Worm (Caenorhabditis elegans) whole organism, late embryonic: Measurements from ENCODE around the gene B0563.1.

Experiments
- C08G9.2 ChIP-seq: sonication (generic microtip); optimal IDR thresholded peaks from 2 replicates; lab custom pipeline; 2016; ENCODE audit warnings: mild to moderate bottlenecking, missing genetic modification characterization, moderate library complexity, missing compliant biosample characterization
- F13H6.1 ChIP-seq: sonication (generic microtip); optimal IDR thresholded peaks from 2 replicates; lab custom pipeline; 2016; ENCODE audit warnings: missing genetic modification characterization, missing compliant biosample characterization
- K09A11.1 ChIP-seq: sonication (generic microtip); optimal IDR thresholded peaks from 2 replicates; lab custom pipeline; 2017; ENCODE audit warnings: antibody characterized with exemption, mild to moderate bottlenecking, missing genetic modification characterization, missing compliant biosample characterization; ENCODE audit not compliant: insufficient read depth
- Y22D7AL.16 ChIP-seq: sonication (generic microtip); optimal IDR thresholded peaks from 2 replicates; lab custom pipeline; 2016; ENCODE audit warnings: missing genetic modification characterization, missing compliant biosample characterization
- ahr-1 ChIP-seq: sonication (generic microtip); optimal IDR thresholded peaks from 2 replicates; lab custom pipeline; 2016; ENCODE audit warnings: missing genetic modification characterization, missing compliant biosample characterization
- ama-1 ChIP-seq: fragments of 150-350 bp; optimal IDR thresholded peaks from 2 replicates; lab custom pipeline; 2014
- ceh-18 ChIP-seq: sonication (generic microtip); optimal IDR thresholded peaks from 2 replicates; lab custom pipeline; 2016; ENCODE audit warnings: missing genetic modification characterization, missing compliant biosample characterization
- ceh-2 ChIP-seq: sonication (generic microtip); optimal IDR thresholded peaks from 2 replicates; lab custom pipeline; 2016; ENCODE audit warnings: missing genotype, missing genetic modification characterization, missing compliant biosample characterization
- ceh-22 ChIP-seq: sonication (generic microtip); optimal IDR thresholded peaks from 2 replicates; lab custom pipeline; 2017; ENCODE audit warnings: missing biosample characterization, missing genetic modification characterization
- ceh-30 ChIP-seq: fragments of 150-350 bp; optimal IDR thresholded peaks from 2 replicates; lab custom pipeline; 2014; ENCODE audit warnings: missing biosample characterization, missing genetic modification characterization
- ceh-31 ChIP-seq: sonication (generic microtip); optimal IDR thresholded peaks from 2 replicates; lab custom pipeline; 2016; ENCODE audit warnings: missing genetic modification characterization, missing compliant biosample characterization
- ceh-34 ChIP-seq: sonication (generic microtip); optimal IDR thresholded peaks from 2 replicates; lab custom pipeline; 2016; ENCODE audit warnings: mild to moderate bottlenecking, missing genetic modification characterization, missing compliant biosample characterization
- ceh-45 ChIP-seq: fragments of 200-800 bp; sonication (Bioruptor generic); IDR thresholded peaks from 2 replicates; pipeline ENCODE4 v1.3.6; 2022; ENCODE audit warnings: missing genetic modification reagents, missing genetic modification characterization, missing compliant biosample characterization
- ceh-6 ChIP-seq: fragments of 200-800 bp; sonication (Bioruptor generic); optimal IDR thresholded peaks from 2 replicates; lab custom pipeline; 2018; ENCODE audit warnings: mild to moderate bottlenecking, missing genetic modification characterization, missing compliant biosample characterization
- elt-4 ChIP-seq: sonication (generic microtip); optimal IDR thresholded peaks from 2 replicates; lab custom pipeline; 2016; ENCODE audit warnings: missing genetic modification characterization, missing compliant biosample characterization
- fax-1 ChIP-seq: sonication (generic microtip); optimal IDR thresholded peaks from 2 replicates; lab custom pipeline; 2016; ENCODE audit warnings: missing genotype, missing genetic modification characterization, missing compliant biosample characterization
- fkh-6 ChIP-seq: sonication (generic microtip); optimal IDR thresholded peaks from 2 replicates; lab custom pipeline; 2016; ENCODE audit warnings: missing genetic modification characterization, missing compliant biosample characterization
- gmeb-2 ChIP-seq: sonication (generic microtip); optimal IDR thresholded peaks from 2 replicates; lab custom pipeline; 2016; ENCODE audit warnings: missing genetic modification characterization, inconsistent platforms, missing compliant biosample characterization
- hlh-13 ChIP-seq: fragments of 200-800 bp; sonication (Bioruptor generic); optimal IDR thresholded peaks from 2 replicates; lab custom pipeline; 2018; ENCODE audit warnings: mild to moderate bottlenecking, missing genetic modification characterization, missing compliant biosample characterization
- hlh-15 ChIP-seq: sonication (generic microtip); optimal IDR thresholded peaks from 2 replicates; lab custom pipeline; 2016; ENCODE audit warnings: missing genetic modification characterization, missing compliant biosample characterization
- hlh-30 ChIP-seq: sonication (generic microtip); optimal IDR thresholded peaks from 2 replicates; lab custom pipeline; 2017; ENCODE audit warnings: antibody characterized with exemption, missing genetic modification characterization, missing compliant biosample characterization; ENCODE audit not compliant: insufficient read depth
- lin-11 ChIP-seq: fragments of 200-800 bp; sonication (Bioruptor generic); optimal IDR thresholded peaks from 2 replicates; lab custom pipeline; 2018; ENCODE audit warnings: mild to moderate bottlenecking, missing genetic modification characterization, missing compliant biosample characterization
- madf-2 ChIP-seq: sonication (generic microtip); optimal IDR thresholded peaks from 2 replicates; lab custom pipeline; 2017; ENCODE audit warnings: missing genetic modification characterization, missing compliant biosample characterization
- mec-3 ChIP-seq: sonication (generic microtip); optimal IDR thresholded peaks from 2 replicates; lab custom pipeline; 2016; ENCODE audit warnings: borderline replicate concordance, missing genetic modification characterization, missing compliant biosample characterization
- nfya-1 ChIP-seq: sonication (generic microtip); optimal IDR thresholded peaks from 2 replicates; lab custom pipeline; 2017; ENCODE audit warnings: missing genetic modification characterization, mild to moderate bottlenecking, missing compliant biosample characterization, antibody characterized with exemption, moderate library complexity
- nhr-11 ChIP-seq: fragments of 150-350 bp; optimal IDR thresholded peaks from 2 replicates; lab custom pipeline; 2014; ENCODE audit warnings: missing biosample characterization, missing genetic modification characterization
- npax-4 ChIP-seq: sonication (generic microtip); optimal IDR thresholded peaks from 2 replicates; lab custom pipeline; 2016; ENCODE audit warnings: missing genetic modification characterization, missing compliant biosample characterization
- odd-2 ChIP-seq: sonication (generic microtip); optimal IDR thresholded peaks from 2 replicates; lab custom pipeline; 2017; ENCODE audit warnings: antibody characterized with exemption, mild to moderate bottlenecking, missing genetic modification characterization, missing compliant biosample characterization
- pag-3 ChIP-seq: sonication (generic microtip); optimal IDR thresholded peaks from 2 replicates; lab custom pipeline; 2016; ENCODE audit warnings: missing compliant biosample characterization, missing genetic modification characterization, borderline replicate concordance
- pax-1 ChIP-seq: fragments of 150-350 bp; optimal IDR thresholded peaks from 2 replicates; lab custom pipeline; 2014; ENCODE audit warnings: missing biosample characterization, missing genetic modification characterization
- pha-2 ChIP-seq: sonication (generic microtip); optimal IDR thresholded peaks from 2 replicates; lab custom pipeline; 2017; ENCODE audit warnings: mild to moderate bottlenecking, missing genetic modification characterization, missing compliant biosample characterization
- pha-4 ChIP-seq: fragments of 150-350 bp; optimal IDR thresholded peaks from 2 replicates; lab custom pipeline; 2018; ENCODE audit warnings: missing biosample characterization, missing genetic modification reagents, missing genetic modification characterization
- pqm-1 ChIP-seq: sonication (generic microtip); optimal IDR thresholded peaks from 2 replicates; lab custom pipeline; 2016; ENCODE audit warnings: missing genetic modification characterization, missing compliant biosample characterization
- pros-1 ChIP-seq: fragments of 150-350 bp; optimal IDR thresholded peaks from 2 replicates; lab custom pipeline; 2014; ENCODE audit warnings: missing biosample characterization, missing genetic modification reagents, missing genetic modification characterization
- ref-2 ChIP-seq: sonication (generic microtip); optimal IDR thresholded peaks from 2 replicates; lab custom pipeline; 2016; ENCODE audit warnings: missing genetic modification characterization, missing compliant biosample characterization
- rnt-1 ChIP-seq: sonication (generic microtip); optimal IDR thresholded peaks from 2 replicates; lab custom pipeline; 2016; ENCODE audit warnings: missing genetic modification characterization, missing compliant biosample characterization
- syd-9 ChIP-seq: sonication (generic microtip); optimal IDR thresholded peaks from 2 replicates; lab custom pipeline; 2016; ENCODE audit warnings: mild to moderate bottlenecking, missing genetic modification characterization, moderate library complexity, missing compliant biosample characterization
- ttx-3 ChIP-seq: sonication (generic microtip); optimal IDR thresholded peaks from 2 replicates; lab custom pipeline; 2016; ENCODE audit warnings: missing genetic modification reagents, missing genetic modification characterization, missing compliant biosample characterization
- unc-3 ChIP-seq, 2 experiments: fragments of 200-800 bp in 1 of 2; sonication (Bioruptor generic) in 1 of 2; sonication (generic microtip) in 1 of 2; conservative IDR thresholded peaks in 1 of 2; optimal IDR thresholded peaks in 1 of 2; 2 replicates each; pipeline versions ENCODE4 v1.3.6 to Lab custom; 2016 to 2022; ENCODE audit warnings: missing compliant biosample characterization in 2 of 2, missing genetic modification characterization in 2 of 2, missing genetic modification reagents in 1 of 2
- unc-42 ChIP-seq: sonication (generic microtip); optimal IDR thresholded peaks from 2 replicates; lab custom pipeline; 2016; ENCODE audit warnings: missing genotype, missing genetic modification characterization, missing compliant biosample characterization
- unc-55 ChIP-seq: sonication (generic microtip); optimal IDR thresholded peaks from 2 replicates; lab custom pipeline; 2017; ENCODE audit warnings: missing biosample characterization, missing genetic modification reagents, missing genetic modification characterization
- unc-86 ChIP-seq: sonication (generic microtip); optimal IDR thresholded peaks from 2 replicates; lab custom pipeline; 2016; ENCODE audit warnings: missing genetic modification characterization, missing compliant biosample characterization

Gene B0563.1

DNA sequence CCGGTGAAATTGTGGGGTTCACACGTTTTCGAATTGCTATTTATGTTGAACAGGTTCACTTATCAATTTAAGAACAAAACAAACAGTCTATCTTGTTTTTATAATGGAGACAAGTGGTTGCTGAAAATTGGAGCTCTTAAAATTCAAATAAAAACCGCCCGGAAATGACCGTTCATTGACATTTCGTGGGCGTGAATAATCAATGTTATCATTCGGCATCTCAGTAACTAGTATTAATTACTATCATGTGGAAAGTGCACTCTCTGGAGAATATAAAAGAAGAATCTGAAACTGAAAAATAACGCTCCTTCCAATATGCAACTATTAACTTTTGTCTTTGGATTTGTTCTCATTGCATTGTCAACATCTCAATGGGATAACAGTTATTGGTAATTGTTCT, 3.1 kb upstream of the B0563.1 start, which contains the start of gene B0563.9:
Gene B0563.9, plus strand, starts transcription at position 301 of the 400 bp plus-strand sequence.
- TF ChIP-seq madf-2, result no peak
- no peak for TF ChIP-seq gmeb-2 (tag; lab: Kevin White, UChicago)
- no peak for TF ChIP-seq pros-1 (tag; lab: Kevin White, UChicago)
- TF ChIP-seq ceh-18, result no peak
- TF ChIP-seq ceh-6 (GFP tag; lab: Kevin White, UChicago), result no peak
- TF ChIP-seq mec-3 (tag; lab: Kevin White, UChicago), result no peak
- TF ChIP-seq ceh-30 (tag; lab: Kevin White, UChicago), result no peak
- TF ChIP-seq hlh-13 (GFP tag; lab: Kevin White, UChicago), result no peak
- no peak for TF ChIP-seq hlh-30 (tag; lab: Kevin White, UChicago)
- no peak for TF ChIP-seq ceh-31 (tag; lab: Kevin White, UChicago)
- TF ChIP-seq nhr-11 (tag; lab: Kevin White, UChicago), result no peak
- no peak for TF ChIP-seq ama-1 (lab: Kevin White, UChicago)
- no peak for TF ChIP-seq ceh-34 (tag; lab: Kevin White, UChicago)
- no peak for TF ChIP-seq elt-4
- TF ChIP-seq ceh-22, result no peak

DNA sequence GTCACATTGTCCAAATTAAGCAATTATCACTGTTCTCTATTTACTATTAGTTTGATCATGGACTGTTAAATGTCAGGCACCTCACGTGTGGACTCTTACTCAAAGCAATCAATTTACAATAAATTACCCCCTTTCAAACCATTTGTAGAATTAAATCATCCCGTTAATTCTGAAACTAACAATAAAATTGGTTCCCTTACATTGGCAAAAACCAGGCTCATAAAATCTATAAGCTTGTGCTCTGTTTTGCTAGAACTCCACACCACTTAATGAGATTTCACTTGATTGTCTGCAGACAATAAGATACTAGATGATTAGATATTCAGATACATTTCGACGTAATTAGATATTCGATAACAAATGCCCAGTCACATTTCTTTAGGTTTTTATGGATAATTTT, 1.3 kb upstream of the B0563.1 start:
- TF ChIP-seq odd-2 (no peak), K09A11.1 (no peak), F13H6.1 (no peak), ttx-3 (tag; lab: Kevin White, UChicago) (no peak), pha-4 (tag; lab: Kevin White, UChicago) (no peak), unc-55 (GFP tag; lab: Kevin White, UChicago) (no peak), hlh-15 (tag; lab: Kevin White, UChicago) (no peak), lin-11 (tag; lab: Kevin White, UChicago) (no peak), unc-86 (tag; lab: Kevin White, UChicago) (no peak), unc-42 (tag; lab: Kevin White, UChicago) (no peak), pqm-1 (tag; lab: Kevin White, UChicago) (no peak), pag-3 (tag; lab: Kevin White, UChicago) (no peak)

ce11 chrX:9172278-9172677, 937 bp downstream of the B0563.1 start, which contains the start of gene B0563.18:
TSS of gene B0563.18 (plus strand) at chrX:9172578.
- TF ChIP-seq ama-1 (lab: Kevin White, UChicago) (no peak), syd-9 (tag; lab: Kevin White, UChicago) (no peak), pax-1 (tag; lab: Kevin White, UChicago) (no peak), C08G9.2 (no peak), unc-3 (GFP tag; conservative IDR thresholded peaks at IDR 0.05; lab: Robert Waterston, UW) (no peak), unc-3 (tag; optimal IDR thresholded peaks at IDR 0.05; lab: Kevin White, UChicago) (no peak), ceh-45 (GFP tag; lab: Robert Waterston, UW) (no peak), ref-2 (tag; lab: Kevin White, UChicago) (no peak)

DNA sequence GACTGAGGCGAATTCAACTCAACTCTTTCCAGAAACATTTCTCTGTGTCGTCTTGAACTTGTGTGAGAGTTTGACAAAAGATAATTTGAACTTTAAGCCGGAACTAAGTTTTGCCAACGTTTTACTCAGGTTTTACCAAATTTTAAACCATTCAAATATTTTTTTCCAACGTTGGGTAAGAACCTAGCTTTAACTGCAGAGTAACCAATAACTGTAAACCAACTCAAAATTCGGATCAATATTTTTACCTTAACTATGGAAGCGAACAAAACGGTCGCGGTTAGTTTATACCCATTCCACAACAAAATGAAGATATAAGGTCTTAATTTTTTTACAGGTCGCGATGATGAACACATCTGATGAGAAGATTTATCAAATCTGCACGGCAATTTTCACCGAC, 1.4 kb downstream of the B0563.1 start:
- TF ChIP-seq fkh-6 (tag; lab: Kevin White, UChicago) (no peak), ceh-2 (tag; lab: Kevin White, UChicago) (no peak), hlh-15 (tag; lab: Kevin White, UChicago) (no peak), unc-42 (tag; lab: Kevin White, UChicago) (no peak), pha-2 (no peak), C08G9.2 (no peak), ceh-45 (GFP tag; lab: Robert Waterston, UW) (no peak), ceh-22 (no peak), npax-4 (tag; lab: Kevin White, UChicago) (no peak), fax-1 (no peak), nfya-1 (tag; lab: Kevin White, UChicago) (no peak), K09A11.1 (no peak), lin-11 (tag; lab: Kevin White, UChicago) (no peak), unc-86 (tag; lab: Kevin White, UChicago) (no peak), rnt-1 (no peak), ref-2 (tag; lab: Kevin White, UChicago) (no peak), Y22D7AL.16 (tag; lab: Kevin White, UChicago) (no peak), ahr-1 (no peak), ceh-34 (tag; lab: Kevin White, UChicago) (no peak)
